Worm (Caenorhabditis elegans) whole organism, L4 larva: Measurements from ENCODE around the gene iffb-1.
A peak's percentile ranks its signal among the peaks of the same experiment; 100 is the strongest.

Experiments
- F10B5.3 ChIP-seq: sonication (generic microtip); optimal IDR thresholded peaks from 2 replicates; lab custom pipeline; 2016; ENCODE audit warnings: mild to moderate bottlenecking, missing genetic modification characterization, missing compliant biosample characterization
- R02D3.7 ChIP-seq: fragments of 150-350 bp; sonication (generic microtip); optimal IDR thresholded peaks from 3 replicates; lab custom pipeline; 2014; ENCODE audit warnings: missing biosample characterization, missing genetic modification characterization
- T26A8.4 ChIP-seq: fragments of 200-800 bp; sonication (Bioruptor generic); IDR thresholded peaks from 2 replicates; pipeline ENCODE4 v1.3.6; 2022; ENCODE audit warnings: missing genetic modification characterization, missing compliant biosample characterization
- Y105C5A.15 ChIP-seq: fragments of 200-800 bp; sonication (Bioruptor generic); IDR thresholded peaks from 2 replicates; pipeline ENCODE4 v1.3.6; 2022; ENCODE audit warnings: missing genetic modification characterization, missing compliant biosample characterization
- Y48G9A.11 ChIP-seq: fragments of 200-800 bp; sonication (Bioruptor generic); IDR thresholded peaks from 2 replicates; pipeline ENCODE4 v1.3.6; 2022; ENCODE audit warnings: missing genetic modification reagents, missing genetic modification characterization, missing compliant biosample characterization
- Y5F2A.4 ChIP-seq: fragments of 200-800 bp; sonication (Bioruptor generic); optimal IDR thresholded peaks from 2 replicates; lab custom pipeline; 2018; ENCODE audit warnings: mild to moderate bottlenecking, missing genetic modification characterization, missing compliant biosample characterization
- aly-2 ChIP-seq: sonication (generic microtip); optimal IDR thresholded peaks from 2 replicates; lab custom pipeline; 2018; ENCODE audit warnings: missing biosample characterization, missing genetic modification characterization
- ama-1 ChIP-seq: fragments of 150-350 bp; optimal IDR thresholded peaks from 2 replicates; lab custom pipeline; 2014; ENCODE audit warnings: inconsistent platforms, mixed read lengths
- ceh-32 ChIP-seq: sonication (generic microtip); optimal IDR thresholded peaks from 2 replicates; lab custom pipeline; 2016; ENCODE audit warnings: mild to moderate bottlenecking, missing genetic modification characterization, missing compliant biosample characterization; ENCODE audit not compliant: poor library complexity
- cey-2 ChIP-seq: sonication (generic microtip); optimal IDR thresholded peaks from 3 replicates; lab custom pipeline; 2017; ENCODE audit warnings: missing genetic modification characterization, mild to moderate bottlenecking, missing compliant biosample characterization, antibody characterized with exemption, borderline replicate concordance; ENCODE audit not compliant: insufficient read depth
- ctbp-1 ChIP-seq: fragments of 200-800 bp; sonication (Bioruptor generic); IDR thresholded peaks from 2 replicates; pipeline ENCODE4 v1.3.6; 2022; ENCODE audit warnings: missing genetic modification reagents, missing genetic modification characterization, missing compliant biosample characterization
- daf-19 ChIP-seq: fragments of 200-800 bp; sonication (Bioruptor generic); conservative IDR thresholded peaks from 2 replicates; pipeline ENCODE4 v1.3.6; 2022; ENCODE audit warnings: missing genetic modification characterization, missing compliant biosample characterization
- dpl-1 ChIP-seq: fragments of 150-350 bp; optimal IDR thresholded peaks from 2 replicates; lab custom pipeline; 2014; ENCODE audit warnings: missing biosample characterization, missing genetic modification reagents, missing genetic modification characterization
- egl-43 ChIP-seq: fragments of 200-800 bp; sonication (Bioruptor generic); IDR thresholded peaks from 2 replicates; pipeline ENCODE4 v1.3.6; 2022; ENCODE audit warnings: missing genetic modification reagents, missing genetic modification characterization, missing compliant biosample characterization
- hlh-11 ChIP-seq: fragments of 200-800 bp; sonication (Bioruptor generic); optimal IDR thresholded peaks from 2 replicates; lab custom pipeline; 2018; ENCODE audit warnings: mild to moderate bottlenecking, missing genetic modification characterization, missing compliant biosample characterization
- hmg-1.1 ChIP-seq: fragments of 200-800 bp; sonication (Bioruptor generic); IDR thresholded peaks from 2 replicates; pipeline ENCODE4 v1.3.6; 2022; ENCODE audit warnings: missing genetic modification reagents, missing genetic modification characterization, missing compliant biosample characterization
- lin-38 ChIP-seq: fragments of 200-800 bp; sonication (Bioruptor generic); IDR thresholded peaks from 2 replicates; pipeline ENCODE4 v1.3.6; 2022; ENCODE audit warnings: missing genetic modification reagents, missing genetic modification characterization, missing compliant biosample characterization
- madf-5 ChIP-seq, 2 experiments: fragments of 200-800 bp; sonication (Bioruptor generic); IDR thresholded peaks; 2 replicates each; pipeline ENCODE4 v1.3.6; 2022; ENCODE audit warnings: missing compliant biosample characterization in 2 of 2, missing genetic modification characterization in 2 of 2
- madf-9 ChIP-seq: fragments of 200-800 bp; sonication (Bioruptor generic); conservative IDR thresholded peaks from 2 replicates; pipeline ENCODE4 v1.3.6; 2022; ENCODE audit warnings: missing genetic modification reagents, missing genetic modification characterization, missing compliant biosample characterization
- nhr-10 ChIP-seq: fragments of 150-350 bp; optimal IDR thresholded peaks from 2 replicates; lab custom pipeline; 2014; ENCODE audit warnings: missing biosample characterization, missing genetic modification characterization
- nhr-25 ChIP-seq: sonication (generic microtip); optimal IDR thresholded peaks from 2 replicates; lab custom pipeline; 2017; ENCODE audit warnings: missing genetic modification characterization, mild to moderate bottlenecking, missing compliant biosample characterization, antibody characterized with exemption, moderate library complexity, borderline replicate concordance; ENCODE audit not compliant: insufficient read depth
- nhr-28 ChIP-seq: fragments of 150-350 bp; optimal IDR thresholded peaks from 2 replicates; lab custom pipeline; 2014; ENCODE audit warnings: missing biosample characterization, missing genetic modification characterization
- nhr-48 ChIP-seq: sonication (generic microtip); optimal IDR thresholded peaks from 2 replicates; lab custom pipeline; 2016; ENCODE audit warnings: mild to moderate bottlenecking, missing genetic modification characterization, missing compliant biosample characterization
- nhr-6 ChIP-seq: fragments of 150-350 bp; optimal IDR thresholded peaks from 2 replicates; lab custom pipeline; 2014; ENCODE audit warnings: missing biosample characterization, missing genetic modification characterization
- nhr-77 ChIP-seq: fragments of 150-350 bp; optimal IDR thresholded peaks from 2 replicates; lab custom pipeline; 2014; ENCODE audit warnings: missing biosample characterization, missing genetic modification characterization
- pqm-1 ChIP-seq: sonication (generic microtip); optimal IDR thresholded peaks from 2 replicates; lab custom pipeline; 2017; ENCODE audit warnings: missing biosample characterization, missing genetic modification characterization
- rbr-2 ChIP-seq: sonication (generic microtip); optimal IDR thresholded peaks from 2 replicates; lab custom pipeline; 2016; ENCODE audit warnings: missing genotype, missing genetic modification characterization, missing compliant biosample characterization
- saeg-2 ChIP-seq: fragments of 200-800 bp; sonication (Bioruptor generic); IDR thresholded peaks from 2 replicates; pipeline ENCODE4 v1.3.6; 2022; ENCODE audit warnings: missing genetic modification reagents, missing genetic modification characterization, missing compliant biosample characterization
- snpc-4 ChIP-seq: fragments of 150-350 bp; optimal IDR thresholded peaks from 2 replicates; lab custom pipeline; 2014; ENCODE audit warnings: missing biosample characterization, missing genetic modification characterization
- spr-1 ChIP-seq: sonication (generic microtip); optimal IDR thresholded peaks from 2 replicates; lab custom pipeline; 2016; ENCODE audit warnings: mild to moderate bottlenecking, missing genetic modification characterization, missing compliant biosample characterization
- spr-3 ChIP-seq: fragments of 200-800 bp; sonication (Bioruptor generic); optimal IDR thresholded peaks from 2 replicates; lab custom pipeline; 2018; ENCODE audit warnings: mild to moderate bottlenecking, missing genetic modification characterization, missing compliant biosample characterization
- vab-7 ChIP-seq: fragments of 200-800 bp; sonication (Bioruptor generic); IDR thresholded peaks from 2 replicates; pipeline ENCODE4 v1.3.6; 2022; ENCODE audit warnings: missing genetic modification reagents, missing genetic modification characterization, missing compliant biosample characterization
- zip-2 ChIP-seq: fragments of 150-350 bp; optimal IDR thresholded peaks from 2 replicates; lab custom pipeline; 2014; ENCODE audit warnings: missing biosample characterization, missing genetic modification characterization
- ztf-11 ChIP-seq: fragments of 150-350 bp; optimal IDR thresholded peaks from 2 replicates; lab custom pipeline; 2014; ENCODE audit warnings: missing biosample characterization, missing genetic modification characterization

iffb-1 gene

ce11 chrIII:2313985-2314494 is at the start of gene iffb-1, which contains the start of gene fbxa-66:
Gene iffb-1, plus strand, starts transcription at chrIII:2314436.
Gene fbxa-66, minus strand, starts transcription at chrIII:2314035.
- no peak for TF ChIP-seq nhr-48 (tag; lab: Kevin White, UChicago)
- no peak for TF ChIP-seq rbr-2
- TF ChIP-seq lin-38 (GFP tag; lab: Robert Waterston, UW), result peak; percentile 47
- peak; percentile 60 for TF ChIP-seq dpl-1 (GFP tag; lab: Kevin White, UChicago)
- TF ChIP-seq, all 104 proteins: peak for 2

ce11 chrIII:2265986-2266701 is 48.1 kb upstream of the iffb-1 start, which contains the start of gene fbxa-9:
Gene fbxa-9, plus strand, starts transcription at chrIII:2266651.
- TF ChIP-seq nhr-77 (tag; lab: Kevin White, UChicago), result no peak
- TF ChIP-seq nhr-28, result peak; percentile 42
- TF ChIP-seq Y105C5A.15, result no peak
- TF ChIP-seq pqm-1 (tag; lab: Kevin White, UChicago), result peak; percentile 55
- TF ChIP-seq cey-2, result no peak
- TF ChIP-seq, all 104 proteins: peak for 2

ce11 chrIII:2271016-2271590 is 43.1 kb upstream of the iffb-1 start:
- peak; percentile 67 for TF ChIP-seq lin-38 (GFP tag; lab: Robert Waterston, UW)
- TF ChIP-seq, all 104 proteins: peak for 1; not testable (repeated sequence) for 103

ce11 chrIII:2272075-2272474 is 42.2 kb upstream of the iffb-1 start, which contains the start of gene fbxa-48:
Gene fbxa-48, minus strand, starts transcription at chrIII:2272175.
- TF ChIP-seq pqm-1 (tag; lab: Kevin White, UChicago), result peak; percentile 5
- no peak for TF ChIP-seq spr-3 (GFP tag; lab: Kevin White, UChicago)

DNA sequence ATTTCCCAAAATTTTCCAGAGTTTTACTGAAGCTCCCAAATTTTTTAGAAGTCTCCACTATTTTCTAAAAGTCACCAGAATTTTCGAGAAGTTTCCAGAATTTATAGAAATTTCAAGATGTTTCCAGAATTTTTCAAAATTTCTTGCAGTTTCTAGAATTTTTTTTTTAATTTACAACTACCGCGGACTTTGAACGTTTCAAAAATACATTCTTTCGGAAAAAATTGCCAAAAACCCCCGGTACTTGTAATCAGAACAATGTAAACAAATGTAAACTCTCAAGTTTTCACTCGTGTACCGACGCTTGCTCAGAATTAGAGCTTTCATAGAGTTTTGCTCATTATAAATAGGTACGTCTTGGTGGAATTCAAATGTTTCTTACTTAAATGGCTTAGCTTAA is 41.5 kb upstream of the iffb-1 start, which contains the start of gene fbxa-39:
TSS of gene fbxa-39 (plus strand) at position 301 of the 400 bp plus-strand sequence.
- TF ChIP-seq nhr-10 (tag; lab: Kevin White, UChicago) (no peak), hlh-11 (tag; lab: Kevin White, UChicago) (no peak), aly-2 (tag; lab: Kevin White, UChicago) (no peak), ztf-11 (tag; lab: Kevin White, UChicago) (no peak)

ce11 chrIII:2276842-2277241 is 37.4 kb upstream of the iffb-1 start, which contains the start of gene Y54F10BM.21:
Gene Y54F10BM.21, plus strand, starts transcription at chrIII:2277142.
- TF ChIP-seq snpc-4 (tag; lab: Kevin White, UChicago) (no peak), Y5F2A.4 (no peak), ceh-32 (tag; lab: Kevin White, UChicago) (no peak), F10B5.3 (tag; lab: Kevin White, UChicago) (no peak), lin-38 (GFP tag; lab: Robert Waterston, UW) (no peak), saeg-2 (no peak), egl-43 (GFP tag; lab: Robert Waterston, UW) (no peak), nhr-25 (no peak), vab-7 (GFP tag; lab: Robert Waterston, UW) (no peak), spr-3 (GFP tag; lab: Kevin White, UChicago) (no peak), daf-19 (GFP tag; lab: Robert Waterston, UW) (no peak), madf-9 (GFP tag; lab: Robert Waterston, UW) (no peak), T26A8.4 (GFP tag; lab: Robert Waterston, UW) (no peak)

ce11 chrIII:2279457-2279856 is 34.8 kb upstream of the iffb-1 start, which contains the start of gene Y54F10BM.23:
Gene Y54F10BM.23, minus strand, starts transcription at chrIII:2279557.
- no peak for TF ChIP-seq Y48G9A.11 (GFP tag; lab: Robert Waterston, UW)
- TF ChIP-seq zip-2 (tag; lab: Kevin White, UChicago), result no peak
- no peak for TF ChIP-seq aly-2 (tag; lab: Kevin White, UChicago)
- no peak for TF ChIP-seq ctbp-1 (GFP tag; lab: Robert Waterston, UW)
- no peak for TF ChIP-seq ceh-32 (tag; lab: Kevin White, UChicago)
- no peak for TF ChIP-seq ztf-11 (tag; lab: Kevin White, UChicago)
- TF ChIP-seq R02D3.7 (tag; lab: Kevin White, UChicago), result no peak
- TF ChIP-seq madf-5 (GFP tag; IDR thresholded peaks at IDR 0.05; lab: Robert Waterston, UW), result no peak
- TF ChIP-seq nhr-6 (tag; lab: Kevin White, UChicago), result no peak
- no peak for TF ChIP-seq ama-1 (lab: Kevin White, UChicago)
- TF ChIP-seq hmg-1.1 (GFP tag; lab: Robert Waterston, UW), result no peak
- no peak for TF ChIP-seq spr-1 (tag; lab: Kevin White, UChicago)
- TF ChIP-seq hlh-11 (tag; lab: Kevin White, UChicago), result no peak
- no peak for TF ChIP-seq daf-19 (GFP tag; lab: Robert Waterston, UW)
